Worm (Caenorhabditis elegans) whole organism, late embryonic: Measurements from ENCODE around the gene npr-30.
A peak's percentile ranks its signal among the peaks of the same experiment; 100 is the strongest.

Experiments used
- C38D4.7 ChIP-seq: fragments of 200-800 bp; sonication (Bioruptor generic); optimal IDR thresholded peaks from 2 replicates; lab custom pipeline; 2018; ENCODE audit warnings: mild to moderate bottlenecking, missing genetic modification characterization, moderate library complexity, missing compliant biosample characterization
- F13H6.1 ChIP-seq: sonication (generic microtip); optimal IDR thresholded peaks from 2 replicates; lab custom pipeline; 2016; ENCODE audit warnings: missing genetic modification characterization, missing compliant biosample characterization
- Y22D7AL.16 ChIP-seq: sonication (generic microtip); optimal IDR thresholded peaks from 2 replicates; lab custom pipeline; 2016; ENCODE audit warnings: missing genetic modification characterization, missing compliant biosample characterization
- ama-1 ChIP-seq: fragments of 150-350 bp; optimal IDR thresholded peaks from 2 replicates; lab custom pipeline; 2014
- ceh-19 ChIP-seq: fragments of 200-800 bp; sonication (Bioruptor generic); optimal IDR thresholded peaks from 2 replicates; lab custom pipeline; 2018; ENCODE audit warnings: mild to moderate bottlenecking, missing genetic modification characterization, missing compliant biosample characterization
- ceh-24 ChIP-seq: sonication (generic microtip); optimal IDR thresholded peaks from 2 replicates; lab custom pipeline; 2016; ENCODE audit warnings: mild to moderate bottlenecking, missing genetic modification characterization, missing compliant biosample characterization
- ceh-30 ChIP-seq: fragments of 150-350 bp; optimal IDR thresholded peaks from 2 replicates; lab custom pipeline; 2014; ENCODE audit warnings: missing biosample characterization, missing genetic modification characterization
- ceh-31 ChIP-seq: sonication (generic microtip); optimal IDR thresholded peaks from 2 replicates; lab custom pipeline; 2016; ENCODE audit warnings: missing genetic modification characterization, missing compliant biosample characterization
- ceh-45 ChIP-seq: fragments of 200-800 bp; sonication (Bioruptor generic); IDR thresholded peaks from 2 replicates; pipeline ENCODE4 v1.3.6; 2022; ENCODE audit warnings: missing genetic modification reagents, missing genetic modification characterization, missing compliant biosample characterization
- che-1 ChIP-seq: sonication (generic microtip); optimal IDR thresholded peaks from 2 replicates; lab custom pipeline; 2016; ENCODE audit warnings: mild to moderate bottlenecking, missing genetic modification characterization, missing compliant biosample characterization
- dmd-4 ChIP-seq: sonication (generic microtip); optimal IDR thresholded peaks from 2 replicates; lab custom pipeline; 2016; ENCODE audit warnings: borderline replicate concordance, missing genetic modification characterization, missing compliant biosample characterization
- dve-1 ChIP-seq: sonication (generic microtip); optimal IDR thresholded peaks from 2 replicates; lab custom pipeline; 2017; ENCODE audit warnings: antibody characterized with exemption, mild to moderate bottlenecking, missing genetic modification characterization, missing compliant biosample characterization
- elt-2 ChIP-seq: sonication (generic microtip); optimal IDR thresholded peaks from 2 replicates; lab custom pipeline; 2016; ENCODE audit warnings: missing genetic modification reagents, missing genetic modification characterization, missing compliant biosample characterization
- fkh-10 ChIP-seq: fragments of 150-350 bp; optimal IDR thresholded peaks from 2 replicates; lab custom pipeline; 2014; ENCODE audit warnings: missing biosample characterization, missing genetic modification reagents, missing genetic modification characterization
- fkh-6 ChIP-seq: sonication (generic microtip); optimal IDR thresholded peaks from 2 replicates; lab custom pipeline; 2016; ENCODE audit warnings: missing genetic modification characterization, missing compliant biosample characterization
- gmeb-2 ChIP-seq: sonication (generic microtip); optimal IDR thresholded peaks from 2 replicates; lab custom pipeline; 2016; ENCODE audit warnings: missing genetic modification characterization, inconsistent platforms, missing compliant biosample characterization
- hlh-15 ChIP-seq: sonication (generic microtip); optimal IDR thresholded peaks from 2 replicates; lab custom pipeline; 2016; ENCODE audit warnings: missing genetic modification characterization, missing compliant biosample characterization
- hlh-30 ChIP-seq: sonication (generic microtip); optimal IDR thresholded peaks from 2 replicates; lab custom pipeline; 2017; ENCODE audit warnings: antibody characterized with exemption, missing genetic modification characterization, missing compliant biosample characterization; ENCODE audit not compliant: insufficient read depth
- hlh-8 ChIP-seq: sonication (generic microtip); optimal IDR thresholded peaks from 2 replicates; lab custom pipeline; 2016; ENCODE audit warnings: missing genotype, missing genetic modification characterization, missing compliant biosample characterization
- lim-6 ChIP-seq: sonication (generic microtip); optimal IDR thresholded peaks from 2 replicates; lab custom pipeline; 2016; ENCODE audit warnings: missing genetic modification characterization, missing compliant biosample characterization
- madf-2 ChIP-seq: sonication (generic microtip); optimal IDR thresholded peaks from 2 replicates; lab custom pipeline; 2017; ENCODE audit warnings: missing genetic modification characterization, missing compliant biosample characterization
- pag-3 ChIP-seq: sonication (generic microtip); optimal IDR thresholded peaks from 2 replicates; lab custom pipeline; 2016; ENCODE audit warnings: missing compliant biosample characterization, missing genetic modification characterization, borderline replicate concordance
- pha-2 ChIP-seq: sonication (generic microtip); optimal IDR thresholded peaks from 2 replicates; lab custom pipeline; 2017; ENCODE audit warnings: mild to moderate bottlenecking, missing genetic modification characterization, missing compliant biosample characterization
- pha-4 ChIP-seq: fragments of 150-350 bp; optimal IDR thresholded peaks from 2 replicates; lab custom pipeline; 2018; ENCODE audit warnings: missing biosample characterization, missing genetic modification reagents, missing genetic modification characterization
- pqm-1 ChIP-seq: sonication (generic microtip); optimal IDR thresholded peaks from 2 replicates; lab custom pipeline; 2016; ENCODE audit warnings: missing genetic modification characterization, missing compliant biosample characterization
- pros-1 ChIP-seq: fragments of 150-350 bp; optimal IDR thresholded peaks from 2 replicates; lab custom pipeline; 2014; ENCODE audit warnings: missing biosample characterization, missing genetic modification reagents, missing genetic modification characterization
- ref-2 ChIP-seq: sonication (generic microtip); optimal IDR thresholded peaks from 2 replicates; lab custom pipeline; 2016; ENCODE audit warnings: missing genetic modification characterization, missing compliant biosample characterization
- rnt-1 ChIP-seq: sonication (generic microtip); optimal IDR thresholded peaks from 2 replicates; lab custom pipeline; 2016; ENCODE audit warnings: missing genetic modification characterization, missing compliant biosample characterization
- sdc-2 ChIP-seq: sonication (generic microtip); optimal IDR thresholded peaks from 2 replicates; lab custom pipeline; 2016; ENCODE audit warnings: missing genotype, missing genetic modification characterization, missing compliant biosample characterization
- sox-2 ChIP-seq: fragments of 200-800 bp; sonication (Bioruptor generic); IDR thresholded peaks from 2 replicates; pipeline ENCODE4 v1.3.6; 2022; ENCODE audit warnings: missing genetic modification reagents, missing genetic modification characterization, missing compliant biosample characterization
- syd-9 ChIP-seq: sonication (generic microtip); optimal IDR thresholded peaks from 2 replicates; lab custom pipeline; 2016; ENCODE audit warnings: mild to moderate bottlenecking, missing genetic modification characterization, moderate library complexity, missing compliant biosample characterization
- unc-3 ChIP-seq, 2 experiments: fragments of 200-800 bp in 1 of 2; sonication (Bioruptor generic) in 1 of 2; sonication (generic microtip) in 1 of 2; conservative IDR thresholded peaks in 1 of 2; optimal IDR thresholded peaks in 1 of 2; 2 replicates each; pipeline versions ENCODE4 v1.3.6 to Lab custom; 2016 to 2022; ENCODE audit warnings: missing compliant biosample characterization in 2 of 2, missing genetic modification characterization in 2 of 2, missing genetic modification reagents in 1 of 2
- unc-42 ChIP-seq: sonication (generic microtip); optimal IDR thresholded peaks from 2 replicates; lab custom pipeline; 2016; ENCODE audit warnings: missing genotype, missing genetic modification characterization, missing compliant biosample characterization
- zip-5 ChIP-seq: sonication (generic microtip); optimal IDR thresholded peaks from 2 replicates; lab custom pipeline; 2016; ENCODE audit warnings: missing genetic modification characterization, missing compliant biosample characterization
- ztf-16 ChIP-seq: sonication (generic microtip); optimal IDR thresholded peaks from 2 replicates; lab custom pipeline; 2017; ENCODE audit warnings: missing genetic modification characterization, missing compliant biosample characterization

npr-30 gene

ce11 chrIII:2919-3371 lies at the start of gene npr-30, which contains the start of the genes fbxa-6 and cTel54X.2:
Gene npr-30 (plus strand): TSS chrIII:3321.
Gene fbxa-6 (minus strand): TSS chrIII:3097.
Gene cTel54X.2 (plus strand): TSS chrIII:3278.
- TF ChIP-seq ceh-24 (tag; lab: Kevin White, UChicago) (no peak), pqm-1 (no peak), ama-1 (lab: Kevin White, UChicago) (no peak), dmd-4 (tag; lab: Kevin White, UChicago) (no peak), hlh-30 (no peak), pros-1 (tag; lab: Kevin White, UChicago) (no peak), ceh-19 (GFP tag; lab: Kevin White, UChicago) (no peak), pha-4 (no peak), sdc-2 (tag; lab: Kevin White, UChicago) (no peak), ref-2 (tag; lab: Kevin White, UChicago) (no peak), ceh-45 (no peak), F13H6.1 (tag; lab: Kevin White, UChicago) (no peak), rnt-1 (no peak), dve-1 (tag; lab: Kevin White, UChicago) (no peak), fkh-10 (GFP tag; lab: Kevin White, UChicago) (no peak)

- no peak for TF ChIP-seq Y22D7AL.16 (tag; lab: Kevin White, UChicago)
- TF ChIP-seq pha-2 (tag; lab: Kevin White, UChicago) = no peak
- no peak for TF ChIP-seq hlh-15
- TF ChIP-seq zip-5 (tag; lab: Kevin White, UChicago) = no peak
These were observed 11.1 kb downstream of the npr-30 start for ce11 chrIII:14175-14574.

ce11 chrIII:14671-15070 lies 11.6 kb downstream of the npr-30 start, which contains the start of gene nhr-80:
Gene nhr-80 (minus strand): TSS chrIII:14869.
- TF ChIP-seq elt-2 (tag; lab: Kevin White, UChicago) (peak; percentile 87), hlh-30 (no peak), pag-3 (tag; lab: Kevin White, UChicago) (no peak)

ce11 chrIII:15224-15822 lies 12.2 kb downstream of the npr-30 start, which contains the start of gene H10E21.1:
Gene H10E21.1 (plus strand): TSS chrIII:15772.
- TF ChIP-seq sox-2 (no peak), elt-2 (tag; lab: Kevin White, UChicago) (peak; percentile 88), hlh-8 (no peak), dmd-4 (tag; lab: Kevin White, UChicago) (no peak)

- TF ChIP-seq unc-3 (GFP tag; conservative IDR thresholded peaks at IDR 0.05; lab: Robert Waterston, UW) = no peak
- no peak for TF ChIP-seq unc-3 (tag; optimal IDR thresholded peaks at IDR 0.05; lab: Kevin White, UChicago)
- TF ChIP-seq dmd-4 (tag; lab: Kevin White, UChicago) = no peak
- TF ChIP-seq che-1 = no peak
- TF ChIP-seq C38D4.7 (GFP tag; lab: Kevin White, UChicago) = no peak
- TF ChIP-seq hlh-8 = no peak
- TF ChIP-seq pqm-1 = no peak
- TF ChIP-seq ceh-24 (tag; lab: Kevin White, UChicago) = no peak
- no peak for TF ChIP-seq pros-1 (tag; lab: Kevin White, UChicago)
- TF ChIP-seq elt-2 (tag; lab: Kevin White, UChicago) = no peak
- TF ChIP-seq Y22D7AL.16 (tag; lab: Kevin White, UChicago) = no peak
- TF ChIP-seq zip-5 (tag; lab: Kevin White, UChicago) = no peak
- TF ChIP-seq gmeb-2 (tag; lab: Kevin White, UChicago) = no peak
These were observed 13.7 kb downstream of the npr-30 start for ce11 chrIII:16797-17196.

- no peak for TF ChIP-seq ceh-24 (tag; lab: Kevin White, UChicago)
- TF ChIP-seq pqm-1 = no peak
- no peak for TF ChIP-seq ztf-16 (tag; lab: Kevin White, UChicago)
- TF ChIP-seq ceh-31 = no peak
- TF ChIP-seq unc-42 (tag; lab: Kevin White, UChicago) = no peak
- TF ChIP-seq syd-9 (tag; lab: Kevin White, UChicago) = no peak
- no peak for TF ChIP-seq lim-6
- TF ChIP-seq rnt-1 = no peak
- no peak for TF ChIP-seq fkh-6
- no peak for TF ChIP-seq zip-5 (tag; lab: Kevin White, UChicago)
- TF ChIP-seq ceh-30 (tag; lab: Kevin White, UChicago) = no peak
- TF ChIP-seq madf-2 (tag; lab: Kevin White, UChicago) = no peak
These were observed 14.4 kb downstream of the npr-30 start for ce11 chrIII:17558-17957.
